Worm (Caenorhabditis elegans) whole organism, L1 larva: Measurements from ENCODE around the gene F26F12.2.

Experiments
- fkh-10 ChIP-seq: sonication (generic microtip); optimal IDR thresholded peaks from 2 replicates; lab custom pipeline; 2017; ENCODE audit warnings: missing biosample characterization, missing genetic modification reagents, missing genetic modification characterization
- fkh-8 ChIP-seq: sonication (generic microtip); optimal IDR thresholded peaks from 2 replicates; lab custom pipeline; 2016; ENCODE audit warnings: mild to moderate bottlenecking, missing genetic modification characterization, missing compliant biosample characterization
- mab-9 ChIP-seq: fragments of 200-800 bp; sonication (Bioruptor generic); IDR thresholded peaks from 2 replicates; pipeline ENCODE4 v1.3.6; 2022; ENCODE audit warnings: missing genetic modification reagents, missing genetic modification characterization, missing compliant biosample characterization
- nhr-76 ChIP-seq: sonication (generic microtip); optimal IDR thresholded peaks from 2 replicates; lab custom pipeline; 2017; ENCODE audit warnings: missing biosample characterization, missing genetic modification characterization
- unc-86 ChIP-seq: sonication (generic microtip); optimal IDR thresholded peaks from 2 replicates; lab custom pipeline; 2016; ENCODE audit warnings: missing genetic modification characterization, missing compliant biosample characterization
- zag-1 ChIP-seq: fragments of 150-350 bp; optimal IDR thresholded peaks from 2 replicates; lab custom pipeline; 2014; ENCODE audit warnings: missing biosample characterization, missing genetic modification characterization

ce11 chrV:5822968-5823367 lies 15.4 kb downstream of the F26F12.2 start:
- no peak for TF ChIP-seq fkh-8 (tag; lab: Kevin White, UChicago)
- TF ChIP-seq nhr-76 (tag; lab: Kevin White, UChicago): no peak
- TF ChIP-seq mab-9 (GFP tag; lab: Robert Waterston, UW): no peak
- TF ChIP-seq zag-1: no peak
- TF ChIP-seq fkh-10: no peak
- TF ChIP-seq unc-86: no peak
